Worm (Caenorhabditis elegans) whole organism, midembryonic: ENCODE measurements around the gene Y7A5A.9.

Experiments
- cog-1 ChIP-seq: sonication (generic microtip); optimal IDR thresholded peaks from 2 replicates; lab custom pipeline; 2016; ENCODE audit warnings: missing genetic modification characterization, missing compliant biosample characterization
- flt-1 ChIP-seq: fragments of 200-800 bp; sonication (Bioruptor generic); IDR thresholded peaks from 2 replicates; pipeline ENCODE4 v1.3.6; 2022; ENCODE audit warnings: missing genetic modification characterization, missing compliant biosample characterization
- klf-2 ChIP-seq: fragments of 200-800 bp; sonication (Bioruptor generic); conservative IDR thresholded peaks from 2 replicates; pipeline ENCODE4 v1.3.6; 2022; ENCODE audit warnings: missing genetic modification reagents, missing genetic modification characterization, missing compliant biosample characterization
- ref-1 ChIP-seq: fragments of 200-800 bp; sonication (Bioruptor generic); conservative IDR thresholded peaks from 2 replicates; pipeline ENCODE4 v1.3.6; 2022; ENCODE audit warnings: missing genetic modification reagents, missing genetic modification characterization, missing compliant biosample characterization

DNA sequence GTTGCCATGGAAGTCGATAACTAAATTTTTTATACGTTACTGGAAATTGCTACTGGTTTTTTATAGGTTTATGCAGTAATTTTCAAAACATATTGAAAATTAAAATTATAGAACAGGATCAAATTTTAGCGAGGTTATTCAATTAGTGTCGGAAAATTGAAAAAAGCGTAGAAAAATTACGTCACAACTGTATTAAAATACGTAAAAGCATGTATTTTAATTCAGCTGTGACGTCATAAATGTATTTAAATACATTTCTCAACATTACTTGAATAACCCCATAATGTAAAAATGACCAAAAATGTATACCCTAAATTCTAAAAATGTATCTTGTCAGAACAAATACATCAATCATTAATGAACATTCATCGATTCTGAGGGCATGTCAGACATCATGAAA is 21.9 kb downstream of the Y7A5A.9 start:
- TF ChIP-seq flt-1 (GFP tag; lab: Robert Waterston, UW), result no peak
- TF ChIP-seq ref-1 (GFP tag; lab: Robert Waterston, UW), result no peak
- no peak for TF ChIP-seq cog-1 (tag; lab: Kevin White, UChicago)
- no peak for TF ChIP-seq klf-2 (GFP tag; lab: Robert Waterston, UW)
